Worm (Caenorhabditis elegans) whole organism, midembryonic: Measurements from ENCODE around the gene K07C5.13.

ENCODE experiments used
- cog-1 ChIP-seq: sonication (generic microtip); optimal IDR thresholded peaks from 2 replicates; lab custom pipeline; 2016; ENCODE audit warnings: missing genetic modification characterization, missing compliant biosample characterization
- ref-1 ChIP-seq: fragments of 200-800 bp; sonication (Bioruptor generic); conservative IDR thresholded peaks from 2 replicates; pipeline ENCODE4 v1.3.6; 2022; ENCODE audit warnings: missing genetic modification reagents, missing genetic modification characterization, missing compliant biosample characterization
- tab-1 ChIP-seq: fragments of 200-800 bp; sonication (Bioruptor generic); IDR thresholded peaks from 2 replicates; pipeline ENCODE4 v1.3.6; 2022; ENCODE audit warnings: missing genetic modification characterization, missing compliant biosample characterization
- ztf-23 ChIP-seq: fragments of 200-800 bp; sonication (Bioruptor generic); IDR thresholded peaks from 2 replicates; pipeline ENCODE4 v1.3.6; 2022; ENCODE audit warnings: missing genetic modification reagents, missing genetic modification characterization, missing compliant biosample characterization
- ztf-29 ChIP-seq: fragments of 200-800 bp; sonication (Bioruptor generic); IDR thresholded peaks from 2 replicates; pipeline ENCODE4 v1.3.6; 2022; ENCODE audit warnings: missing genetic modification reagents, missing genetic modification characterization, missing compliant biosample characterization

DNA sequence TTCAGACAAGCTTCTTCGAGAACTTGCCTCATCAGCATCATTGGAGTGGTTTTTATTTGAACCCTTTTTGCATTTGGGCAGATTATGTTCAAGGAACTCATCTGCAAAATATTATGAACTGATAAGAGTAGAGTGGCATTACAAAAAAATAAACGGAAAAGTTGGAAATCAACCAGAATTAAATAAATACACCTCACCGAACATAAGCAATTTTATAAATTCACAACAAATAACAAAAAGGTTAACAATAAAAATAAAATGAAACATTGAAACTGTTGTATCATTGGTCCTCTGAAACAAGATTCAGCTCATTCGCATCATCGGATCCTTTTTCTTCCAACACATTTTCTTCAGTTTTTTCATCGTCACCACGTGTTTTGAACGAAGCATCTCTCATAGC is 24.6 kb upstream of the K07C5.13 start, which contains the start of gene asps-1:
- TF ChIP-seq ztf-29 (GFP tag; lab: Robert Waterston, UW) (no peak), cog-1 (tag; lab: Kevin White, UChicago) (no peak), ref-1 (GFP tag; lab: Robert Waterston, UW) (no peak), ztf-23 (GFP tag; lab: Robert Waterston, UW) (no peak), tab-1 (GFP tag; lab: Robert Waterston, UW) (no peak)
